Worm (Caenorhabditis elegans) whole organism, young adult: ENCODE results near the gene tmem-218.

ENCODE experiments used
- F33H1.4 ChIP-seq: fragments of 200-800 bp; sonication (Bioruptor generic); IDR thresholded peaks from 2 replicates; pipeline ENCODE4 v1.3.6; 2022; ENCODE audit warnings: missing genetic modification reagents, missing genetic modification characterization, missing compliant biosample characterization
- ztf-6 ChIP-seq: fragments of 200-800 bp; sonication (Bioruptor generic); IDR thresholded peaks from 2 replicates; pipeline ENCODE4 v1.3.6; 2022; ENCODE audit warnings: missing genetic modification reagents, missing genetic modification characterization, missing compliant biosample characterization

DNA sequence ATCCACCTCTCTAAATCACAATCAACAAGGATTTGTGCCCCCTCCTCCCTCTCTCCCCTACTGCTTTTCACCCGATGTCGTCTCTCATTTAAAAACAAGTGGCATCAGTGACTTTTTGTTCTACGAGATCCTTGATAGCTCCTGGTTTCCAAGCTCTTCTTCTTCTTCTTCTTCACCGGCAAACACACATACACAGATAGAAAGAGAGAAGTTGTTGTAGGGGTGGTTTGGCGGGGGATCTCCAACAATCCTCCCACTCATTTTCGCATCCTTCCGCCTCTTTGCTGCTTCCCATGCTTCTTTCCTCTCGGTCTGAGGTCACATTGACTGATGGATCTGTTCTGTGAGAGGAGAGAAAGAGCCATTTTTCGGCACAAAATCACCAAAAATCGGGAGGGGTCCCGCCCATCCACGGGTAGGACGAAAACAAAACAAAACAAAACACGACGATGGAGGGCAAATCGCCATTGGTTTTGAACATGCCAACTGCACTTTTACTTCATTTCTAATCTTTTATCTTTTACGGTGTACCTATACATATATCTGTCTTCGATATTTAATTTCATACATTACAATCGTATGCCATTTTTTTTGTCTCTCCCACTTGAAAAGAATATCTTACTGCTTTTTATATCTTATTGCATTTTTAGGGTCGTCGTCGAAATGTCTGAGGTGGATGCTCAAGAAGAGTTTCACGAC, 21.0 kb downstream of the tmem-218 start, which contains the start of gene T23E7.2:
- TF ChIP-seq F33H1.4 (GFP tag; lab: Robert Waterston, UW) (no peak), ztf-6 (GFP tag; lab: Robert Waterston, UW) (no peak)
